Fruit fly (Drosophila melanogaster) whole organism, embryonic: ENCODE results near the gene Rpn12.

ENCODE experiments used
- Atf6 ChIP-seq: fragments of 200-800 bp; sonication (Bioruptor generic); IDR thresholded peaks from 2 replicates; pipeline ENCODE4 v1.3.6; 2022; ENCODE audit warnings: missing biosample characterization, missing genetic modification characterization
- CG1024 ChIP-seq: fragments of 200-800 bp; sonication (Bioruptor generic); IDR thresholded peaks from 2 replicates; pipeline ENCODE4 v1.3.6; 2022; ENCODE audit warnings: missing biosample characterization, missing genetic modification characterization
- CG10543 ChIP-seq: fragments of 200-800 bp; sonication (Bioruptor generic); optimal IDR thresholded peaks from 3 replicates; lab custom pipeline; 2017; ENCODE audit warnings: missing biosample characterization, mild to moderate bottlenecking, missing genetic modification characterization, moderate library complexity
- CG11247 ChIP-seq: fragments of 200-800 bp; sonication (Bioruptor generic); IDR thresholded peaks from 2 replicates; pipeline ENCODE4 v1.3.6; 2022; ENCODE audit warnings: missing biosample characterization, missing genetic modification characterization
- CG11456 ChIP-seq: fragments of 200-800 bp; sonication (Bioruptor generic); IDR thresholded peaks from 3 replicates; pipeline ENCODE4 v1.3.6; 2022; ENCODE audit warnings: missing biosample characterization, missing genetic modification characterization
- CG12071 ChIP-seq: fragments of 200-800 bp; sonication (Bioruptor generic); optimal IDR thresholded peaks from 3 replicates; lab custom pipeline; 2018; ENCODE audit warnings: missing biosample characterization, mild to moderate bottlenecking, missing genetic modification characterization
- CG13424 ChIP-seq: fragments of 200-800 bp; sonication (Bioruptor generic); optimal IDR thresholded peaks from 2 replicates; lab custom pipeline; 2019; ENCODE audit warnings: missing biosample characterization, mild to moderate bottlenecking, missing genetic modification characterization, moderate library complexity
- CG17359 ChIP-seq: fragments of 200-800 bp; sonication (Bioruptor generic); optimal IDR thresholded peaks from 3 replicates; lab custom pipeline; 2018; ENCODE audit warnings: missing biosample characterization, mild to moderate bottlenecking, missing genetic modification characterization, moderate library complexity
- CG1792 ChIP-seq: fragments of 200-800 bp; sonication (Bioruptor generic); optimal IDR thresholded peaks from 2 replicates; lab custom pipeline; 2016; ENCODE audit warnings: missing biosample characterization, missing genetic modification characterization
- CG18764 ChIP-seq: fragments of 200-800 bp; sonication (Bioruptor generic); optimal IDR thresholded peaks from 3 replicates; lab custom pipeline; 2016; ENCODE audit warnings: missing biosample characterization, missing genetic modification characterization
- CG3065 ChIP-seq: fragments of 200-800 bp; sonication (Bioruptor generic); optimal IDR thresholded peaks from 2 replicates; lab custom pipeline; 2016; ENCODE audit warnings: missing biosample characterization, missing genetic modification characterization
- CG3163 ChIP-seq: fragments of 200-800 bp; sonication (Bioruptor generic); optimal IDR thresholded peaks from 3 replicates; lab custom pipeline; 2016; ENCODE audit warnings: missing biosample characterization, missing genetic modification characterization
- CG34376 ChIP-seq: fragments of 200-800 bp; sonication (Bioruptor generic); optimal IDR thresholded peaks from 2 replicates; lab custom pipeline; 2018; ENCODE audit warnings: missing biosample characterization, mild to moderate bottlenecking, missing genetic modification characterization
- CG6175 ChIP-seq: fragments of 200-800 bp; sonication (Bioruptor generic); IDR thresholded peaks from 3 replicates; pipeline ENCODE4 v1.3.6; 2022; ENCODE audit warnings: missing biosample characterization, missing genetic modification characterization
- CG6654 ChIP-seq: fragments of 200-800 bp; sonication (Bioruptor generic); optimal IDR thresholded peaks from 2 replicates; lab custom pipeline; 2017; ENCODE audit warnings: missing biosample characterization, mild to moderate bottlenecking, missing genetic modification characterization
- CG7271 ChIP-seq: fragments of 200-800 bp; sonication (Bioruptor generic); optimal IDR thresholded peaks from 2 replicates; lab custom pipeline; 2018; ENCODE audit warnings: missing biosample characterization, mild to moderate bottlenecking, missing genetic modification characterization, moderate library complexity
- CG7839 ChIP-seq: fragments of 200-800 bp; sonication (Bioruptor generic); optimal IDR thresholded peaks from 3 replicates; lab custom pipeline; 2018; ENCODE audit warnings: missing biosample characterization, mild to moderate bottlenecking, missing genetic modification characterization, moderate library complexity
- CG7963 ChIP-seq: fragments of 200-800 bp; sonication (Bioruptor generic); IDR thresholded peaks from 3 replicates; pipeline ENCODE4 v1.3.6; 2022; ENCODE audit warnings: missing biosample characterization, missing genetic modification characterization; ENCODE audit not compliant: partially characterized antibody
- Chrac-16 ChIP-seq: fragments of 200-800 bp; sonication (Bioruptor generic); optimal IDR thresholded peaks from 3 replicates; lab custom pipeline; 2016; ENCODE audit warnings: missing biosample characterization, missing genetic modification characterization
- Ets65A ChIP-seq: fragments of 200-800 bp; sonication (Bioruptor generic); peaks from one replicate; lab custom pipeline; 2016; ENCODE audit warnings: missing biosample characterization, missing genetic modification characterization
- Fer1 ChIP-seq: fragments of 200-800 bp; sonication (Bioruptor generic); optimal IDR thresholded peaks from 2 replicates; lab custom pipeline; 2017; ENCODE audit warnings: missing biosample characterization, mild to moderate bottlenecking, missing genetic modification characterization
- MESR4 ChIP-seq: fragments of 200-800 bp; sonication (Bioruptor generic); optimal IDR thresholded peaks from 2 replicates; lab custom pipeline; 2018; ENCODE audit warnings: missing biosample characterization, mild to moderate bottlenecking, missing genetic modification characterization, moderate library complexity
- NFAT ChIP-seq: fragments of 200-800 bp; sonication (Bioruptor generic); IDR thresholded peaks from 2 replicates; pipeline ENCODE4 v1.3.6; 2022; ENCODE audit warnings: missing biosample characterization, missing genetic modification characterization
- Six4 ChIP-seq: fragments of 200-800 bp; sonication (Bioruptor generic); optimal IDR thresholded peaks from 2 replicates; lab custom pipeline; 2016; ENCODE audit warnings: missing biosample characterization, missing genetic modification characterization
- Sox100B ChIP-seq: fragments of 200-800 bp; sonication (Bioruptor generic); optimal IDR thresholded peaks from 3 replicates; lab custom pipeline; 2018; ENCODE audit warnings: missing biosample characterization, mild to moderate bottlenecking, missing genetic modification characterization
- Stat92E ChIP-seq, 3 experiments: fragments of >200 bp in 2 of 3; fragments of 200-800 bp in 1 of 3; sonication (Bioruptor generic) in 1 of 3; optimal IDR thresholded peaks; 2 replicates each; lab custom pipeline; 2017 to 2019; ENCODE audit warnings: missing biosample characterization in 3 of 3, missing genetic modification characterization in 3 of 3, mild to moderate bottlenecking in 1 of 3, moderate library complexity in 1 of 3
- abd-A ChIP-seq: fragments of 200-800 bp; sonication (Bioruptor generic); optimal IDR thresholded peaks from 3 replicates; lab custom pipeline; 2019; ENCODE audit warnings: missing biosample characterization, mild to moderate bottlenecking, missing genetic modification characterization, moderate library complexity
- bcd ChIP-seq: fragments of 200-800 bp; sonication (Bioruptor generic); optimal IDR thresholded peaks from 2 replicates; lab custom pipeline; 2017; ENCODE audit warnings: missing biosample characterization, mild to moderate bottlenecking, missing genetic modification characterization
- cas ChIP-seq: fragments of 200-800 bp; sonication (Bioruptor generic); IDR thresholded peaks from 2 replicates; pipeline ENCODE4 v1.3.6; 2022; ENCODE audit warnings: missing biosample characterization, missing genetic modification characterization
- ci ChIP-seq: fragments of 200-800 bp; sonication (Bioruptor generic); IDR thresholded peaks from 3 replicates; pipeline ENCODE4 v1.3.6; 2022; ENCODE audit warnings: missing biosample characterization, missing genetic modification characterization
- crc ChIP-seq: fragments of 200-800 bp; sonication (Bioruptor generic); optimal IDR thresholded peaks from 2 replicates; lab custom pipeline; 2016; ENCODE audit warnings: missing biosample characterization, missing genetic modification characterization
- danr ChIP-seq: fragments of 200-800 bp; sonication (Bioruptor generic); IDR thresholded peaks from 2 replicates; pipeline ENCODE4 v1.3.6; 2022; ENCODE audit warnings: missing biosample characterization, missing genetic modification characterization
- fru ChIP-seq: fragments of >200 bp; optimal IDR thresholded peaks from 2 replicates; lab custom pipeline; 2017
- kah ChIP-seq: fragments of 200-800 bp; sonication (Bioruptor generic); optimal IDR thresholded peaks from 2 replicates; lab custom pipeline; 2018; ENCODE audit warnings: missing biosample characterization, mild to moderate bottlenecking, missing genetic modification characterization
- kay ChIP-seq: fragments of 200-800 bp; sonication (Bioruptor generic); optimal IDR thresholded peaks from 2 replicates; lab custom pipeline; 2016; ENCODE audit warnings: missing biosample characterization, missing genetic modification characterization
- ken ChIP-seq: fragments of 200-800 bp; sonication (Bioruptor generic); IDR thresholded peaks from 3 replicates; pipeline ENCODE4 v1.3.6; 2022; ENCODE audit warnings: missing biosample characterization, missing genetic modification characterization
- knrl ChIP-seq: fragments of 200-800 bp; sonication (Bioruptor generic); IDR thresholded peaks from 3 replicates; pipeline ENCODE4 v1.3.6; 2022; ENCODE audit warnings: missing biosample characterization, missing genetic modification characterization; ENCODE audit not compliant: partially characterized antibody
- lmd ChIP-seq: fragments of 200-800 bp; sonication (Bioruptor generic); IDR thresholded peaks from 2 replicates; pipeline ENCODE4 v1.3.6; 2022; ENCODE audit warnings: missing biosample characterization, missing genetic modification characterization
- pan ChIP-seq, 4 experiments: fragments of >200 bp in 3 of 4; fragments of 200-800 bp in 1 of 4; sonication (Bioruptor generic) in 1 of 4; optimal IDR thresholded peaks in 3 of 4; IDR thresholded peaks in 1 of 4; 2 replicates each; pipeline versions ENCODE4 v1.3.6 to Lab custom; 2017 to 2022; ENCODE audit warnings: missing biosample characterization in 2 of 4, missing genetic modification characterization in 2 of 4, mixed read lengths in 1 of 4
- psq ChIP-seq: fragments of 200-800 bp; sonication (Bioruptor generic); optimal IDR thresholded peaks from 2 replicates; lab custom pipeline; 2017; ENCODE audit warnings: missing biosample characterization, missing genetic modification characterization
- pum ChIP-seq: fragments of 200-800 bp; sonication (Bioruptor generic); optimal IDR thresholded peaks from 2 replicates; lab custom pipeline; 2016; ENCODE audit warnings: missing biosample characterization, missing genetic modification characterization
- scrt ChIP-seq: fragments of 200-800 bp; sonication (Bioruptor generic); optimal IDR thresholded peaks from 2 replicates; lab custom pipeline; 2018; ENCODE audit warnings: missing biosample characterization, mild to moderate bottlenecking, missing genetic modification characterization, moderate library complexity
- shn ChIP-seq: fragments of 200-800 bp; sonication (Bioruptor generic); optimal IDR thresholded peaks from 3 replicates; lab custom pipeline; 2016; ENCODE audit warnings: missing biosample characterization, missing genetic modification characterization
- slp2 ChIP-seq: fragments of 200-800 bp; sonication (Bioruptor generic); optimal IDR thresholded peaks from 2 replicates; lab custom pipeline; 2016; ENCODE audit warnings: missing biosample characterization, missing genetic modification characterization
- sr ChIP-seq: fragments of 200-800 bp; sonication (Bioruptor generic); IDR thresholded peaks from 3 replicates; pipeline ENCODE4 v1.3.6; 2022; ENCODE audit warnings: missing biosample characterization, missing genetic modification characterization
- stwl ChIP-seq: fragments of 200-800 bp; sonication (Bioruptor generic); optimal IDR thresholded peaks from 3 replicates; lab custom pipeline; 2018; ENCODE audit warnings: missing biosample characterization, mild to moderate bottlenecking, missing genetic modification characterization, moderate library complexity
- toy ChIP-seq: fragments of 200-800 bp; sonication (Bioruptor generic); IDR thresholded peaks from 2 replicates; pipeline ENCODE4 v1.3.6; 2022; ENCODE audit warnings: missing biosample characterization, missing genetic modification characterization
- trem ChIP-seq: fragments of 200-800 bp; optimal IDR thresholded peaks from 3 replicates; lab custom pipeline; 2019; ENCODE audit warnings: missing biosample characterization, mild to moderate bottlenecking, missing genetic modification characterization, moderate library complexity
- wek ChIP-seq: fragments of 200-800 bp; sonication (Bioruptor generic); optimal IDR thresholded peaks from 3 replicates; lab custom pipeline; 2018; ENCODE audit warnings: missing biosample characterization, mild to moderate bottlenecking, missing genetic modification characterization, moderate library complexity

Rpn12 gene

dm6 chr3L:16533932-16534331 lies 48.9 kb upstream of the Rpn12 start (continued):
- no peak for TF ChIP-seq CG3163 (GFP tag; lab: Kevin White, UChicago)
- TF ChIP-seq Stat92E (GFP tag; optimal IDR thresholded peaks at IDR 0.05; lab: Kevin White, UChicago), result no peak
- no peak for TF ChIP-seq sr (GFP tag; lab: Robert Waterston, UW)
- peak; percentile 88 for TF ChIP-seq CG13424

DNA sequence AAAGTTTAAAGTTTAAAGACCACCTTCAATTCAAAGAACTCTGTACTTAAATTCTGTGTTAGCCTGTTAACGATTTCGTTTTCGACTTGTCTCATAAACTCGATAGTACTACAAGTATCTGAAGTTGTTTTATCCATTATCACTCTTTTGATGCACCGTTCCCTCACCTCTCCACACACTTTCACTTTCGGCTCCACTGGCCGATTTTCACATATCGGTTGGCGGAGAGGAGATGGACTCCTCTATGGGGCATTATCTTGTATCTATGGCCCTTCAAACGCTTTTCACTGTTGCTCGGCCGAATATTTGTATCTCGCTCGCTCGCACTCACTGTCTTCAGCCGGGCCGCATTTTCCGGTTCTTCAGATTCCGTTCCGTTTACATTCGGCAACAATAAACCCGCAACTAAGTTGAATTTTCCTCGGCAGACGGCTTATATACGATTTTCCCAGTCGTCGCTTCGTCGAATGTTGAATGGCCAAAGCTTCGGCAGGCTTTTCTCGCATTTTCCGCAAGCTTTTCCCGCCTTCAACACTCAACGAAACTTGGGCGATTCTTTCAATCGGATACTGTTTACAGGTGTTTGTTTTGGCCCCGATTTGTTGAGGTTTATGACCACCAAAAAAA lies 39.7 kb upstream of the Rpn12 start, which contains the start of gene CG43373:
TSS of gene CG43373 (minus strand) at position 373 of the 627 bp plus-strand sequence.
- no peak for TF ChIP-seq MESR4 (GFP tag; lab: Kevin White, UChicago)
- TF ChIP-seq Chrac-16 (GFP tag; lab: Kevin White, UChicago), result no peak
- no peak for TF ChIP-seq CG6654 (GFP tag; lab: Kevin White, UChicago)
- no peak for TF ChIP-seq pan (optimal IDR thresholded peaks at IDR 0.05; lab: Kevin White, UChicago)
- no peak for TF ChIP-seq pan (GFP tag; optimal IDR thresholded peaks at IDR 0.05 in 1 of 2, IDR thresholded peaks at IDR 0.05 in 1 of 2)
- TF ChIP-seq Ets65A (GFP tag; lab: Kevin White, UChicago), result peak; percentile 62
- TF ChIP-seq CG10543 (GFP tag; lab: Kevin White, UChicago), result no peak
- 0 out of 2 replicates have a peak, but pooled peaks have one; percentile 7 for TF ChIP-seq NFAT (GFP tag; lab: Robert Waterston, UW)
- peak; percentile 31; the same call in 1 of the 3 replicates for TF ChIP-seq ci (GFP tag; lab: Robert Waterston, UW)
- TF ChIP-seq knrl, result no peak
- peak; percentile 70 for TF ChIP-seq scrt
- TF ChIP-seq crc (GFP tag; lab: Kevin White, UChicago), result no peak
- TF ChIP-seq CG3065, result no peak
- no peak for TF ChIP-seq stwl
- TF ChIP-seq lmd (GFP tag; lab: Robert Waterston, UW), result no peak
- TF ChIP-seq kay (GFP tag; lab: Kevin White, UChicago), result no peak
- no peak for TF ChIP-seq ken (GFP tag; lab: Robert Waterston, UW)
- no peak for TF ChIP-seq CG6175 (GFP tag; lab: Robert Waterston, UW)
- no peak for TF ChIP-seq Atf6 (GFP tag; lab: Robert Waterston, UW)
- no peak for TF ChIP-seq bcd (GFP tag; lab: Kevin White, UChicago)
- peak; percentile 9 for TF ChIP-seq CG34376 (GFP tag; lab: Kevin White, UChicago)
- peak; percentile 61 for TF ChIP-seq Fer1 (GFP tag; lab: Kevin White, UChicago)
- peak; percentile 61 for TF ChIP-seq abd-A (tag; lab: Kevin White, UChicago)
- TF ChIP-seq slp2, result no peak
- TF ChIP-seq CG12071 (GFP tag; lab: Kevin White, UChicago), result no peak
- no peak for TF ChIP-seq CG11247 (GFP tag; lab: Robert Waterston, UW)
- TF ChIP-seq CG1792 (GFP tag; lab: Kevin White, UChicago), result no peak
- TF ChIP-seq wek (GFP tag; lab: Kevin White, UChicago), result no peak
- no peak for TF ChIP-seq CG7963 (GFP tag; lab: Robert Waterston, UW)
- TF ChIP-seq danr (GFP tag; lab: Robert Waterston, UW), result no peak
- no peak for TF ChIP-seq Six4 (GFP tag; lab: Kevin White, UChicago)
- 0 out of 3 replicates have a peak, but pooled peaks have one; percentile 60 for TF ChIP-seq CG11456
- peak; percentile 27 for TF ChIP-seq kah (GFP tag; lab: Kevin White, UChicago)
- no peak for TF ChIP-seq fru
- no peak for TF ChIP-seq CG7271 (tag; lab: Kevin White, UChicago)
- TF ChIP-seq CG7839 (tag; lab: Kevin White, UChicago), result no peak
- no peak for TF ChIP-seq cas (GFP tag; lab: Robert Waterston, UW)
- TF ChIP-seq toy (GFP tag; lab: Robert Waterston, UW), result no peak
- TF ChIP-seq CG17359 (tag; lab: Kevin White, UChicago), result no peak
- TF ChIP-seq psq, result no peak
- TF ChIP-seq CG18764, result no peak
- TF ChIP-seq Sox100B (GFP tag; lab: Kevin White, UChicago), result no peak
- TF ChIP-seq trem (tag; lab: Kevin White, UChicago), result no peak
- TF ChIP-seq shn, result no peak
- TF ChIP-seq pum (GFP tag; lab: Kevin White, UChicago), result no peak
- no peak for TF ChIP-seq CG1024 (GFP tag; lab: Robert Waterston, UW)
